Worm (Caenorhabditis elegans): Measurements from ENCODE around the gene ivd-1.
A peak's percentile ranks its signal among the peaks of the same experiment; 100 is the strongest.

ivd-1 gene

ce11 chrIV:5134798-5135197, 46.1 kb upstream of the ivd-1 start:
- TF ChIP-seq tlf-1 (GFP tag; optimal IDR thresholded peaks at IDR 0.05) (no peak), nhr-120 (GFP tag; IDR thresholded peaks at IDR 0.05) (no peak), ztf-28 (GFP tag; IDR thresholded peaks at IDR 0.05) (no peak), ztf-25 (GFP tag; IDR thresholded peaks at IDR 0.05) (no peak), Y53F4B.3 (GFP tag; IDR thresholded peaks at IDR 0.05) (no peak), T07F8.4 (tag; optimal IDR thresholded peaks at IDR 0.05) (no peak), B0019.2 (GFP tag; conservative IDR thresholded peaks at IDR 0.05) (no peak), ztf-18 (tag; optimal IDR thresholded peaks at IDR 0.05) (no peak)

ce11 chrIV:5133791-5134370, 45.2 kb upstream of the ivd-1 start:
- TF ChIP-seq gei-17 (GFP tag; optimal IDR thresholded peaks at IDR 0.05) = no peak
- no peak for TF ChIP-seq sea-2 (GFP tag; IDR thresholded peaks at IDR 0.05)
- peak; percentile 22 to 77 for TF ChIP-seq let-607 (tag; optimal IDR thresholded peaks at IDR 0.05)
- no peak for TF ChIP-seq ztf-26 (tag; optimal IDR thresholded peaks at IDR 0.05)
- TF ChIP-seq sdz-38 (tag; optimal IDR thresholded peaks at IDR 0.05) = no peak
- no peak for TF ChIP-seq bed-1 (GFP tag; IDR thresholded peaks at IDR 0.05)
- peak; percentile 52 for TF ChIP-seq nhr-80 (tag; optimal IDR thresholded peaks at IDR 0.05)
- no peak for TF ChIP-seq atf-7 (tag; optimal IDR thresholded peaks at IDR 0.05)

ce11 chrIV:5131781-5132180, 43.1 kb upstream of the ivd-1 start:
- TF ChIP-seq F10E7.11 (tag; optimal IDR thresholded peaks at IDR 0.05) (no peak), cebp-2 (GFP tag; IDR thresholded peaks at IDR 0.05) (no peak), atf-7 (tag; optimal IDR thresholded peaks at IDR 0.05) (no peak), F57A8.1 (GFP tag; optimal IDR thresholded peaks at IDR 0.05) (no peak), mel-28 (tag; optimal IDR thresholded peaks at IDR 0.05; ENCODE audit: borderline replicate concordance) (no peak), B0261.1 (tag; optimal IDR thresholded peaks at IDR 0.05) (no peak), nhr-179 (tag; optimal IDR thresholded peaks at IDR 0.05) (no peak), aptf-3 (GFP tag; IDR thresholded peaks at IDR 0.05) (no peak), Y67H2A.10 (GFP tag; conservative IDR thresholded peaks at IDR 0.05) (no peak), D2030.7 (GFP tag; IDR thresholded peaks at IDR 0.05) (no peak), lin-35 (GFP tag; optimal IDR thresholded peaks at IDR 0.05) (no peak), lsl-1 (GFP tag; optimal IDR thresholded peaks at IDR 0.05) (no peak), zim-3 (tag; optimal IDR thresholded peaks at IDR 0.05) (no peak)

- TF ChIP-seq C06A6.2 (GFP tag; conservative IDR thresholded peaks at IDR 0.05) = no peak
- TF ChIP-seq hmg-20 (GFP tag; IDR thresholded peaks at IDR 0.05) = no peak
- no peak for TF ChIP-seq T26A5.8 (tag; optimal IDR thresholded peaks at IDR 0.05)
- TF ChIP-seq ccch-3 (GFP tag; optimal IDR thresholded peaks at IDR 0.05) = no peak
- no peak for TF ChIP-seq hsf-1 (GFP tag; IDR thresholded peaks at IDR 0.05)
- TF ChIP-seq K12H6.12 (tag; optimal IDR thresholded peaks at IDR 0.05) = no peak
- TF ChIP-seq madf-8 (GFP tag; conservative IDR thresholded peaks at IDR 0.05) = no peak
- TF ChIP-seq bed-2 (GFP tag; IDR thresholded peaks at IDR 0.05) = no peak
- TF ChIP-seq snpc-1.3 (tag; optimal IDR thresholded peaks at IDR 0.05; ENCODE audit: insufficient read depth) = no peak
These were observed 33.3 kb upstream of the ivd-1 start, which contains the start of gene tkr-3 for ce11 chrIV:5121995-5122394. Gene tkr-3 (minus strand): TSS chrIV:5122095.
